Worm (Caenorhabditis elegans) whole organism, L2 larva: ENCODE measurements around the gene B0496.6.

Experiments
- C34F6.9 ChIP-seq: fragments of 150-350 bp; optimal IDR thresholded peaks from 2 replicates; lab custom pipeline; 2014; ENCODE audit warnings: missing biosample characterization, missing genetic modification characterization
- F13H6.1 ChIP-seq: sonication (generic microtip); optimal IDR thresholded peaks from 2 replicates; lab custom pipeline; 2016; ENCODE audit warnings: missing genetic modification characterization, missing compliant biosample characterization
- R02D3.7 ChIP-seq: fragments of 150-350 bp; optimal IDR thresholded peaks from 2 replicates; lab custom pipeline; 2014; ENCODE audit warnings: missing biosample characterization, missing genetic modification characterization
- Y55F3AM.14 ChIP-seq: fragments of 200-800 bp; sonication (Bioruptor generic); optimal IDR thresholded peaks from 2 replicates; lab custom pipeline; 2018; ENCODE audit warnings: mild to moderate bottlenecking, missing genetic modification characterization, missing compliant biosample characterization
- ZK546.5 ChIP-seq: sonication (generic microtip); optimal IDR thresholded peaks from 2 replicates; lab custom pipeline; 2017; ENCODE audit warnings: missing biosample characterization, missing genetic modification characterization
- alr-1 ChIP-seq: fragments of 150-350 bp; optimal IDR thresholded peaks from 2 replicates; lab custom pipeline; 2014; ENCODE audit warnings: missing biosample characterization, missing genetic modification characterization
- aly-2 ChIP-seq: fragments of 150-350 bp; optimal IDR thresholded peaks from 2 replicates; lab custom pipeline; 2014; ENCODE audit warnings: missing biosample characterization, missing genetic modification characterization
- ama-1 ChIP-seq: fragments of 150-350 bp; optimal IDR thresholded peaks from 2 replicates; lab custom pipeline; 2018; ENCODE audit warnings: inconsistent platforms
- blmp-1 ChIP-seq: sonication (generic microtip); optimal IDR thresholded peaks from 2 replicates; lab custom pipeline; 2017; ENCODE audit warnings: missing genetic modification characterization, mild to moderate bottlenecking, missing compliant biosample characterization, antibody characterized with exemption, moderate library complexity; ENCODE audit not compliant: insufficient read depth
- crh-2 ChIP-seq: sonication (generic microtip); optimal IDR thresholded peaks from 2 replicates; lab custom pipeline; 2017; ENCODE audit warnings: missing biosample characterization, missing genetic modification characterization
- egl-27 ChIP-seq: sonication (generic microtip); optimal IDR thresholded peaks from 3 replicates; lab custom pipeline; 2017; ENCODE audit warnings: missing biosample characterization, missing genetic modification reagents, missing genetic modification characterization
- elt-1 ChIP-seq: fragments of 150-350 bp; optimal IDR thresholded peaks from 2 replicates; lab custom pipeline; 2014; ENCODE audit warnings: missing biosample characterization, missing genetic modification characterization
- elt-3 ChIP-seq: sonication (generic microtip); optimal IDR thresholded peaks from 2 replicates; lab custom pipeline; 2017; ENCODE audit warnings: missing biosample characterization, missing genetic modification characterization
- lin-11 ChIP-seq: fragments of 150-350 bp; sonication (generic microtip); optimal IDR thresholded peaks from 2 replicates; lab custom pipeline; 2014; ENCODE audit warnings: missing biosample characterization, missing genetic modification characterization, inconsistent platforms, mixed read lengths
- lsy-2 ChIP-seq, 2 experiments: fragments of 150-350 bp in 1 of 2; sonication (generic microtip) in 1 of 2; optimal IDR thresholded peaks; 2 replicates each; lab custom pipeline; 2014 to 2017; ENCODE audit warnings: missing biosample characterization in 2 of 2, missing genetic modification characterization in 2 of 2
- mdl-1 ChIP-seq, 2 experiments: fragments of 150-350 bp in 1 of 2; sonication (generic microtip) in 1 of 2; optimal IDR thresholded peaks; 2 replicates each; lab custom pipeline; 2017; ENCODE audit warnings: missing biosample characterization in 2 of 2, missing genetic modification characterization in 2 of 2
- nhr-10 ChIP-seq: sonication (generic microtip); optimal IDR thresholded peaks from 2 replicates; lab custom pipeline; 2017; ENCODE audit warnings: missing biosample characterization, missing genetic modification characterization
- nhr-129 ChIP-seq: fragments of 150-350 bp; optimal IDR thresholded peaks from 2 replicates; lab custom pipeline; 2014; ENCODE audit warnings: missing biosample characterization, missing genetic modification characterization
- nhr-21 ChIP-seq: fragments of 150-350 bp; optimal IDR thresholded peaks from 2 replicates; lab custom pipeline; 2014; ENCODE audit warnings: missing biosample characterization, missing genetic modification characterization
- nhr-23 ChIP-seq: fragments of 150-350 bp; optimal IDR thresholded peaks from 2 replicates; lab custom pipeline; 2014; ENCODE audit warnings: missing biosample characterization, missing genetic modification reagents, missing genetic modification characterization
- nhr-237 ChIP-seq: fragments of 150-350 bp; optimal IDR thresholded peaks from 2 replicates; lab custom pipeline; 2014; ENCODE audit warnings: missing biosample characterization, missing genetic modification characterization
- nhr-25 ChIP-seq: fragments of 150-350 bp; sonication (generic microtip); optimal IDR thresholded peaks from 3 replicates; lab custom pipeline; 2014; ENCODE audit warnings: missing biosample characterization, missing genetic modification characterization
- nhr-77 ChIP-seq: fragments of 150-350 bp; optimal IDR thresholded peaks from 2 replicates; lab custom pipeline; 2014; ENCODE audit warnings: missing biosample characterization, missing genetic modification characterization
- peb-1 ChIP-seq: fragments of 150-350 bp; optimal IDR thresholded peaks from 2 replicates; lab custom pipeline; 2014; ENCODE audit warnings: missing biosample characterization, missing genetic modification characterization
- sem-4 ChIP-seq: fragments of 150-350 bp; optimal IDR thresholded peaks from 2 replicates; lab custom pipeline; 2014; ENCODE audit warnings: missing biosample characterization, missing genetic modification reagents, missing genetic modification characterization
- sma-3 ChIP-seq: sonication (generic microtip); optimal IDR thresholded peaks from 2 replicates; lab custom pipeline; 2016; ENCODE audit warnings: missing genetic modification reagents, missing genetic modification characterization, missing compliant biosample characterization
- unc-39 ChIP-seq: fragments of 150-350 bp; optimal IDR thresholded peaks from 2 replicates; lab custom pipeline; 2014; ENCODE audit warnings: missing biosample characterization, missing genetic modification characterization
- unc-55 ChIP-seq: fragments of 150-350 bp; sonication (generic microtip); optimal IDR thresholded peaks from 3 replicates; lab custom pipeline; 2014; ENCODE audit warnings: missing biosample characterization, missing genetic modification reagents, missing genetic modification characterization
- ztf-1 ChIP-seq: fragments of 200-800 bp; sonication (Bioruptor generic); conservative IDR thresholded peaks from 2 replicates; pipeline ENCODE4 v1.3.6; 2022; ENCODE audit warnings: missing genetic modification characterization, missing compliant biosample characterization
- ztf-4 ChIP-seq: fragments of 150-350 bp; optimal IDR thresholded peaks from 2 replicates; lab custom pipeline; 2014; ENCODE audit warnings: missing biosample characterization, missing genetic modification characterization

Gene B0496.6

ce11 chrIV:7413573-7413972, 5.3 kb upstream of the B0496.6 start:
- no peak for TF ChIP-seq blmp-1 (tag; lab: Kevin White, UChicago)
- TF ChIP-seq nhr-23 (tag; lab: Kevin White, UChicago), result no peak
- TF ChIP-seq ztf-4, result no peak
- no peak for TF ChIP-seq crh-2 (tag; lab: Kevin White, UChicago)
- TF ChIP-seq elt-3 (tag; lab: Kevin White, UChicago), result no peak
- no peak for TF ChIP-seq lin-11 (tag; lab: Kevin White, UChicago)
- no peak for TF ChIP-seq F13H6.1 (tag; lab: Kevin White, UChicago)
- TF ChIP-seq nhr-237, result no peak
- no peak for TF ChIP-seq mdl-1 (tag; optimal IDR thresholded peaks at IDR 0.05; lab: Kevin White, UChicago)
- TF ChIP-seq C34F6.9, result no peak
- no peak for TF ChIP-seq Y55F3AM.14 (GFP tag; lab: Kevin White, UChicago)
- no peak for TF ChIP-seq nhr-25 (tag; lab: Kevin White, UChicago)
- TF ChIP-seq sma-3 (GFP tag; lab: Kevin White, UChicago), result no peak
- no peak for TF ChIP-seq nhr-10 (tag; lab: Kevin White, UChicago)

ce11 chrIV:7414163-7414562, 4.8 kb upstream of the B0496.6 start:
- no peak for TF ChIP-seq crh-2 (tag; lab: Kevin White, UChicago)
- TF ChIP-seq unc-55, result peak; percentile 48

ce11 chrIV:7420913-7421312, 2.0 kb downstream of the B0496.6 start, which contains the start of gene srtx-1:
TSS of gene srtx-1 (plus strand) at chrIV:7421213.
- TF ChIP-seq ZK546.5 (no peak), sem-4 (no peak), lsy-2 (tag; optimal IDR thresholded peaks at IDR 0.05; lab: Kevin White, UChicago) (no peak), peb-1 (no peak), egl-27 (tag; lab: Kevin White, UChicago) (no peak), blmp-1 (tag; lab: Kevin White, UChicago) (no peak), aly-2 (tag; lab: Kevin White, UChicago) (no peak)

- no peak for TF ChIP-seq nhr-77 (tag; lab: Kevin White, UChicago)
- TF ChIP-seq mdl-1 (tag; optimal IDR thresholded peaks at IDR 0.05; lab: Kevin White, UChicago), result no peak
- no peak for TF ChIP-seq ztf-4
- TF ChIP-seq unc-55, result no peak
- TF ChIP-seq elt-3 (tag; lab: Kevin White, UChicago), result no peak
- no peak for TF ChIP-seq R02D3.7 (tag; lab: Kevin White, UChicago)
- no peak for TF ChIP-seq elt-1
These were observed 5.3 kb downstream of the B0496.6 start, which contains the start of gene unc-82 for ce11 chrIV:7424198-7424597. TSS of gene unc-82 (plus strand) at chrIV:7424498.

ce11 chrIV:7426055-7426454, 7.1 kb downstream of the B0496.6 start:
- no peak for TF ChIP-seq unc-39 (tag; lab: Kevin White, UChicago)
- TF ChIP-seq nhr-10 (tag; lab: Kevin White, UChicago), result no peak
- peak; percentile 7 for TF ChIP-seq C34F6.9
- TF ChIP-seq F13H6.1 (tag; lab: Kevin White, UChicago), result peak; percentile 66
- TF ChIP-seq nhr-129 (tag; lab: Kevin White, UChicago), result peak; percentile 27

- peak in 1 of 2 experiments; percentile 8 for TF ChIP-seq lsy-2 (tag; optimal IDR thresholded peaks at IDR 0.05; lab: Kevin White, UChicago)
- no peak for TF ChIP-seq alr-1 (tag; lab: Kevin White, UChicago)
- TF ChIP-seq ztf-1 (GFP tag; lab: Robert Waterston, UW), result no peak
- TF ChIP-seq nhr-21 (tag; lab: Kevin White, UChicago), result no peak
- TF ChIP-seq R02D3.7 (tag; lab: Kevin White, UChicago), result no peak
- peak; percentile 19 for TF ChIP-seq nhr-129 (tag; lab: Kevin White, UChicago)
- TF ChIP-seq nhr-237, result no peak
- no peak for TF ChIP-seq crh-2 (tag; lab: Kevin White, UChicago)
- TF ChIP-seq sma-3 (GFP tag; lab: Kevin White, UChicago), result no peak
- no peak for TF ChIP-seq Y55F3AM.14 (GFP tag; lab: Kevin White, UChicago)
- TF ChIP-seq ama-1 (lab: Kevin White, UChicago), result no peak
- TF ChIP-seq, all 48 proteins: peak for 2
These were observed 9.4 kb downstream of the B0496.6 start for ce11 chrIV:7428347-7428746.
